Worm (Caenorhabditis elegans): ENCODE measurements around the gene H12I13.1.

DNA sequence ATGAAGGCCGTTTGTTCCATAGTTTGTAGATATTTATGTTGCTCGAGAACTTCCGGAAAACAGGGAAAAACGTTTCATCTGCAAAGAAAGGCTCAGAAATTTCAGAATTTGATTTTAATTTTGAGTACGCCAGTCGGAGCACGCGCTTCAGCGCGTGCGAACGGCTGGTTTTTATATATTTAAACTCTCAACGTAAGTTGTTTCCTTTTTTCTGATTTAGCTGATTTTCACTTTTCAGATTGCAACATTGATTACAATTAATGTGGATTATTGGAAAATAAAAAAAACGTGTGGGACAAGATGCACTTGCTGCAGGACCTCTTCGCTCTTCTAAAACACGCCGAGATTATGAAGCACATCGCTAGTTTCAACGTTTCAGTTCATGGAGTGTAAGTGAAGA lies 15.7 kb upstream of the H12I13.1 start, which contains the start of gene F21H12.3:
- TF ChIP-seq him-1 (tag; optimal IDR thresholded peaks at IDR 0.05): no peak
- no peak for TF ChIP-seq dao-5 (tag; optimal IDR thresholded peaks at IDR 0.05)
- TF ChIP-seq W03F9.2 (tag; optimal IDR thresholded peaks at IDR 0.05): no peak
